Fruit fly (Drosophila melanogaster): Measurements from ENCODE around the gene ssp7.

- TF ChIP-seq CG6808 (GFP tag; optimal IDR thresholded peaks at IDR 0.05) (no peak), CG16779 (tag; optimal IDR thresholded peaks at IDR 0.05) (no peak), CG31627 (GFP tag; optimal IDR thresholded peaks at IDR 0.05) (no peak), Blimp-1 (GFP tag; optimal IDR thresholded peaks at IDR 0.05) (no peak), eg (GFP tag; IDR thresholded peaks at IDR 0.05) (no peak), Lpt (GFP tag; optimal IDR thresholded peaks at IDR 0.05) (no peak)
Observed at dm6 chrX:11141785-11142591, 1.9 kb upstream of the ssp7 start, which contains the start of the genes CG15199 and CG15202.
